Worm (Caenorhabditis elegans): ENCODE measurements around the gene nhr-132.

The nhr-132 gene

ce11 chrV:524058-524457 lies 10.2 kb upstream of the nhr-132 start, which contains the start of gene lipl-3:
TSS of gene lipl-3 (minus strand) at chrV:524218.
- no peak for TF ChIP-seq F23B12.7 (tag; optimal IDR thresholded peaks at IDR 0.05; ENCODE audit: insufficient read depth)
- no peak for TF ChIP-seq ceh-58 (GFP tag; IDR thresholded peaks at IDR 0.05)
- peak; percentile 30 for TF ChIP-seq nhr-80 (tag; optimal IDR thresholded peaks at IDR 0.05)

ce11 chrV:525040-525439 lies 9.2 kb upstream of the nhr-132 start, which contains the start of gene R11G11.16:
TSS of gene R11G11.16 (minus strand) at chrV:525140.
- TF ChIP-seq K12H6.12 (tag; optimal IDR thresholded peaks at IDR 0.05) (no peak), snpc-1.1 (tag; optimal IDR thresholded peaks at IDR 0.05; ENCODE audit: insufficient read depth) (no peak), bed-1 (GFP tag; IDR thresholded peaks at IDR 0.05) (no peak), F57A8.1 (GFP tag; optimal IDR thresholded peaks at IDR 0.05) (no peak), ceh-58 (GFP tag; IDR thresholded peaks at IDR 0.05) (no peak), sea-2 (GFP tag; IDR thresholded peaks at IDR 0.05) (no peak), Y67H2A.10 (GFP tag; conservative IDR thresholded peaks at IDR 0.05) (no peak), madf-10 (tag; optimal IDR thresholded peaks at IDR 0.05) (no peak), Y53G8AR.9 (GFP tag; conservative IDR thresholded peaks at IDR 0.05) (no peak), C17E4.6 (GFP tag; IDR thresholded peaks at IDR 0.05) (no peak), tbp1 (GFP tag; optimal IDR thresholded peaks at IDR 0.05) (no peak), atf-7 (tag; optimal IDR thresholded peaks at IDR 0.05) (no peak), cebp-1 (GFP tag; IDR thresholded peaks at IDR 0.05) (no peak), cebp-1 (tag; optimal IDR thresholded peaks at IDR 0.05) (no peak)

- TF ChIP-seq C06A6.2 (GFP tag; conservative IDR thresholded peaks at IDR 0.05): no peak
- TF ChIP-seq F10E7.11 (tag; optimal IDR thresholded peaks at IDR 0.05): no peak
- TF ChIP-seq B0261.1 (tag; optimal IDR thresholded peaks at IDR 0.05): no peak
- TF ChIP-seq hsf-1 (GFP tag; IDR thresholded peaks at IDR 0.05): no peak
- TF ChIP-seq B0336.3 (GFP tag; IDR thresholded peaks at IDR 0.05): no peak
- TF ChIP-seq egl-18 (GFP tag; IDR thresholded peaks at IDR 0.05): no peak
- no peak for TF ChIP-seq atf-7 (tag; optimal IDR thresholded peaks at IDR 0.05)
- no peak for TF ChIP-seq F33H1.4 (GFP tag; IDR thresholded peaks at IDR 0.05)
- no peak for TF ChIP-seq pbrm-1 (GFP tag; IDR thresholded peaks at IDR 0.05)
- no peak for TF ChIP-seq unc-130 (GFP tag; optimal IDR thresholded peaks at IDR 0.05)
- TF ChIP-seq lir-1 (GFP tag; conservative IDR thresholded peaks at IDR 0.05): no peak
- TF ChIP-seq madf-8 (GFP tag; conservative IDR thresholded peaks at IDR 0.05): no peak
- no peak for TF ChIP-seq unc-62 (GFP tag; optimal IDR thresholded peaks at IDR 0.05)
- no peak for TF ChIP-seq sptf-2 (GFP tag; optimal IDR thresholded peaks at IDR 0.05)
- no peak for TF ChIP-seq ceh-91 (GFP tag; IDR thresholded peaks at IDR 0.05)
Measured at ce11 chrV:527602-528001, 6.6 kb upstream of the nhr-132 start, which contains the start of gene srw-108. TSS of gene srw-108 (plus strand) at chrV:527902.

DNA sequence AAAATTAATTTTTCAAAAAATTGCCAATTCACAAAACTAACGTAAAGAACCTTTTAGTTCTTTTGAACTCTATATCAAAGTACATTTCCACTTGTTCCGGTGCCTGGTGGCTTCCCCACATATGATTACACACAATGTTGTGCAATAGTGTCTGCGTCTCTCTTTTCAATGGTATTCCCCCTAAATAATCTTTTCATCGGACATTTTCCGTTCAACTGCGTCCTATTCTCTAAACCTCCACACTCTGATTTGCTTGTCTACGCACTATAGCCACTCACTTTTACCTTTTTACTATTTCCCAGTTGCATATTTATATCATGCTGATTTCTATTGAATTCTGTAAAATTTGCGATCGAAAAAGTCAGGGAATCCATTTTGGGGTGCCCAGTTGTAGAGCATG lies 2.2 kb upstream of the nhr-132 start, which contains the start of gene nhr-58:
nhr-58 (plus strand) TSS at position 214 of the 400 bp plus-strand sequence.
- TF ChIP-seq atf-7 (tag; optimal IDR thresholded peaks at IDR 0.05): peak; percentile 36
- 0 out of 2 replicates have a peak, but pooled peaks have one; percentile 16 for TF ChIP-seq dox-1 (GFP tag; IDR thresholded peaks at IDR 0.05)
- peak; percentile 79 for TF ChIP-seq nhr-80 (tag; optimal IDR thresholded peaks at IDR 0.05)
- TF ChIP-seq ekl-4 (GFP tag; IDR thresholded peaks at IDR 0.05): no peak
- TF ChIP-seq B0019.2 (GFP tag; conservative IDR thresholded peaks at IDR 0.05): no peak
- no peak for TF ChIP-seq sea-2 (GFP tag; IDR thresholded peaks at IDR 0.05)
- peak; percentile 15 for TF ChIP-seq ZK185.1 (tag; optimal IDR thresholded peaks at IDR 0.05; ENCODE audit: poor library complexity, severe bottlenecking)
- TF ChIP-seq pha-4 (tag; optimal IDR thresholded peaks at IDR 0.05): peak; percentile 87
- TF ChIP-seq attf-5 (GFP tag; optimal IDR thresholded peaks at IDR 0.05): peak; percentile 59
- no peak for TF ChIP-seq snpc-4 (GFP tag; optimal IDR thresholded peaks at IDR 0.05)
- TF ChIP-seq snpc-4 (tag; optimal IDR thresholded peaks at IDR 0.05): peak in 1 of 4 experiments; percentile 6
- TF ChIP-seq hmg-1.2 (GFP tag; IDR thresholded peaks at IDR 0.05): peak; percentile 37; the same call in 1 of the 2 replicates
- TF ChIP-seq nfya-2 (GFP tag; IDR thresholded peaks at IDR 0.05): no peak
- TF ChIP-seq ceh-40 (GFP tag; IDR thresholded peaks at IDR 0.05): 0 out of 2 replicates have a peak, but pooled peaks have one; percentile 14
- no peak for TF ChIP-seq dpff-1 (tag; optimal IDR thresholded peaks at IDR 0.05)
- no peak for TF ChIP-seq mes-4 (tag; optimal IDR thresholded peaks at IDR 0.05)
- no peak for TF ChIP-seq snpc-1.1 (tag; optimal IDR thresholded peaks at IDR 0.05; ENCODE audit: insufficient read depth)
- TF ChIP-seq tbp1 (GFP tag; optimal IDR thresholded peaks at IDR 0.05): peak; percentile 1

All from whole organism, young adult.